Fruit fly (Drosophila melanogaster) whole organism, embryonic: ENCODE results near the gene CG15594.

Experiments
- Asciz ChIP-seq: fragments of 200-800 bp; sonication (Bioruptor generic); optimal IDR thresholded peaks from 2 replicates; lab custom pipeline; 2017; ENCODE audit warnings: missing biosample characterization, mild to moderate bottlenecking, missing genetic modification characterization, missing genetic modification reagents
- CG11504 ChIP-seq: fragments of 200-800 bp; sonication (Bioruptor generic); optimal IDR thresholded peaks from 3 replicates; lab custom pipeline; 2019; ENCODE audit warnings: missing biosample characterization, mild to moderate bottlenecking, missing genetic modification characterization, moderate library complexity
- CG14965 ChIP-seq: fragments of 200-800 bp; sonication (Bioruptor generic); optimal IDR thresholded peaks from 2 replicates; lab custom pipeline; 2016; ENCODE audit warnings: missing biosample characterization, missing genetic modification characterization, borderline replicate concordance
- CG16815 ChIP-seq: fragments of 200-800 bp; sonication (Bioruptor generic); optimal IDR thresholded peaks from 3 replicates; lab custom pipeline; 2017; ENCODE audit warnings: missing biosample characterization, mild to moderate bottlenecking, missing genetic modification characterization
- CG17568 ChIP-seq: fragments of 200-800 bp; sonication (Bioruptor generic); optimal IDR thresholded peaks from 2 replicates; lab custom pipeline; 2018; ENCODE audit warnings: missing biosample characterization, mild to moderate bottlenecking, missing genetic modification characterization, moderate library complexity
- CG17829 ChIP-seq: fragments of 200-800 bp; optimal IDR thresholded peaks from 2 replicates; lab custom pipeline; 2019; ENCODE audit warnings: missing biosample characterization, mild to moderate bottlenecking, missing genetic modification characterization, moderate library complexity
- CG18764 ChIP-seq: fragments of 200-800 bp; sonication (Bioruptor generic); optimal IDR thresholded peaks from 3 replicates; lab custom pipeline; 2016; ENCODE audit warnings: missing biosample characterization, missing genetic modification characterization
- CG2116 ChIP-seq: fragments of 200-800 bp; sonication (Bioruptor generic); optimal IDR thresholded peaks from 3 replicates; lab custom pipeline; 2018; ENCODE audit warnings: missing biosample characterization, mild to moderate bottlenecking, missing genetic modification characterization
- CG2202 ChIP-seq: fragments of 200-800 bp; sonication (Bioruptor generic); optimal IDR thresholded peaks from 2 replicates; lab custom pipeline; 2018; ENCODE audit warnings: missing biosample characterization, mild to moderate bottlenecking, missing genetic modification characterization
- CG6791 ChIP-seq: fragments of 200-800 bp; sonication (Bioruptor generic); IDR thresholded peaks from 3 replicates; pipeline ENCODE4 v1.3.6; 2022; ENCODE audit warnings: missing biosample characterization, missing genetic modification characterization; ENCODE audit not compliant: partially characterized antibody
- CG6813 ChIP-seq: fragments of 200-800 bp; sonication (Bioruptor generic); optimal IDR thresholded peaks from 2 replicates; lab custom pipeline; 2017; ENCODE audit warnings: missing biosample characterization, missing genetic modification characterization, mild to moderate bottlenecking, moderate library complexity, missing genetic modification reagents
- CG9437 ChIP-seq: fragments of 200-800 bp; sonication (Bioruptor generic); optimal IDR thresholded peaks from 2 replicates; lab custom pipeline; 2018; ENCODE audit warnings: missing biosample characterization, mild to moderate bottlenecking, missing genetic modification characterization
- CG9797 ChIP-seq: fragments of 200-800 bp; sonication (Bioruptor generic); optimal IDR thresholded peaks from 3 replicates; lab custom pipeline; 2018; ENCODE audit warnings: missing biosample characterization, mild to moderate bottlenecking, missing genetic modification characterization
- Chrac-16 ChIP-seq: fragments of 200-800 bp; sonication (Bioruptor generic); optimal IDR thresholded peaks from 3 replicates; lab custom pipeline; 2016; ENCODE audit warnings: missing biosample characterization, missing genetic modification characterization
- Dad ChIP-seq: fragments of 200-800 bp; sonication (Bioruptor generic); optimal IDR thresholded peaks from 3 replicates; lab custom pipeline; 2016; ENCODE audit warnings: missing biosample characterization, missing genetic modification characterization
- Deaf1 ChIP-seq: fragments of 200-800 bp; optimal IDR thresholded peaks from 3 replicates; lab custom pipeline; 2019; ENCODE audit warnings: missing biosample characterization, mild to moderate bottlenecking, missing genetic modification characterization, moderate library complexity
- Dfd ChIP-seq, 2 experiments: fragments of >200 bp; optimal IDR thresholded peaks; 2 replicates each; lab custom pipeline; 2017; ENCODE audit warnings: missing biosample characterization in 2 of 2, missing genetic modification characterization in 2 of 2
- Ets65A ChIP-seq: fragments of 200-800 bp; sonication (Bioruptor generic); peaks from one replicate; lab custom pipeline; 2016; ENCODE audit warnings: missing biosample characterization, missing genetic modification characterization
- Gsc ChIP-seq: fragments of 200-800 bp; sonication (Bioruptor generic); IDR thresholded peaks from 2 replicates; pipeline ENCODE4 v1.3.6; 2022; ENCODE audit warnings: missing biosample characterization, missing genetic modification characterization
- Hey ChIP-seq: fragments of 200-800 bp; sonication (Bioruptor generic); optimal IDR thresholded peaks from 3 replicates; lab custom pipeline; 2018; ENCODE audit warnings: missing biosample characterization, mild to moderate bottlenecking, missing genetic modification characterization
- Myb ChIP-seq: fragments of 200-800 bp; sonication (Bioruptor generic); optimal IDR thresholded peaks from 2 replicates; lab custom pipeline; 2016; ENCODE audit warnings: missing biosample characterization, missing genetic modification characterization
- Oaz ChIP-seq: fragments of 200-800 bp; sonication (Bioruptor generic); IDR thresholded peaks from 2 replicates; pipeline ENCODE4 v1.3.6; 2022; ENCODE audit warnings: missing biosample characterization, missing genetic modification characterization
- Sin3A ChIP-seq: fragments of >200 bp; optimal IDR thresholded peaks from 2 replicates; lab custom pipeline; 2018
- Sry-β ChIP-seq: fragments of 200-800 bp; sonication (Bioruptor generic); optimal IDR thresholded peaks from 2 replicates; lab custom pipeline; 2018; ENCODE audit warnings: missing biosample characterization, mild to moderate bottlenecking, missing genetic modification characterization, moderate library complexity
- aop ChIP-seq: fragments of 200-800 bp; sonication (Bioruptor generic); IDR thresholded peaks from 2 replicates; pipeline ENCODE4 v1.3.6; 2022; ENCODE audit warnings: missing biosample characterization, missing genetic modification characterization
- btn ChIP-seq: fragments of 200-800 bp; sonication (Bioruptor generic); optimal IDR thresholded peaks from 2 replicates; lab custom pipeline; 2016; ENCODE audit warnings: missing biosample characterization, missing genetic modification characterization
- crc ChIP-seq: fragments of 200-800 bp; sonication (Bioruptor generic); optimal IDR thresholded peaks from 2 replicates; lab custom pipeline; 2016; ENCODE audit warnings: missing biosample characterization, missing genetic modification characterization
- dpn ChIP-seq, 2 experiments: fragments of 200-800 bp; sonication (Bioruptor generic); optimal IDR thresholded peaks; 3 replicates each; lab custom pipeline; 2016; ENCODE audit warnings: missing biosample characterization in 2 of 2, missing genetic modification characterization in 2 of 2
- mam ChIP-seq: fragments of 200-800 bp; sonication (Bioruptor generic); optimal IDR thresholded peaks from 3 replicates; lab custom pipeline; 2016; ENCODE audit warnings: missing biosample characterization, missing genetic modification characterization
- nmo ChIP-seq: fragments of 200-800 bp; sonication (Bioruptor generic); optimal IDR thresholded peaks from 2 replicates; lab custom pipeline; 2018; ENCODE audit warnings: missing biosample characterization, mild to moderate bottlenecking, missing genetic modification characterization, moderate library complexity
- seq ChIP-seq: fragments of 200-800 bp; sonication (Bioruptor generic); IDR thresholded peaks from 2 replicates; pipeline ENCODE4 v1.3.6; 2022; ENCODE audit warnings: missing biosample characterization, missing genetic modification characterization
- wor ChIP-seq: fragments of 200-800 bp; sonication (Bioruptor generic); IDR thresholded peaks from 2 replicates; pipeline ENCODE4 v1.3.6; 2022; ENCODE audit warnings: missing biosample characterization, missing genetic modification characterization

Gene CG15594

DNA sequence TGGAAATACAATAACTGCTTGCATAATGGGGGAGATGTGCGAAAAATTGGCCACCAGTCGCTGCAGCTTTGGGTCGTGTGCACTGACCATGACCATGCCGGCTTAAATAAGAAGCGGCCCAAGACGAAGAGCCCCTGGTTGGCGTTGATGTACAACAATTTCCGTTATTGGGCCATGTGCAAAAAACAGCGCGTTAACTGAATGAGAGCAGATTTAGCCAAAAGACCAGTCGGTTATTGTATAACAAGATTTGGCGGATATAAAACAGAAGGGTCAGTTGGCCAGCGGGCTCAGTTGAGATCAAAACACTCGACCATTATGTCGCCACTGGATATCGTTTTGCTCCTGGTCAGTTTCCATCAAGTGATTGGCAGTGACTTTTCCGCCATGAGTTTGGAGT lies 23.9 kb upstream of the CG15594 start, which contains the start of gene Osi10a:
Gene Osi10a, plus strand, starts transcription at position 301 of the 400 bp plus-strand sequence.
- TF ChIP-seq CG6791 (GFP tag; lab: Robert Waterston, UW), result no peak
- no peak for TF ChIP-seq Asciz
- TF ChIP-seq CG17568 (GFP tag; lab: Kevin White, UChicago), result no peak
- no peak for TF ChIP-seq Myb (GFP tag; lab: Kevin White, UChicago)
- no peak for TF ChIP-seq CG2116 (GFP tag; lab: Kevin White, UChicago)
- no peak for TF ChIP-seq CG6813 (GFP tag; lab: Kevin White, UChicago)
- no peak for TF ChIP-seq CG17829 (tag; lab: Kevin White, UChicago)
- TF ChIP-seq Hey, result no peak
- no peak for TF ChIP-seq CG11504 (tag; lab: Kevin White, UChicago)
- TF ChIP-seq Dad (GFP tag; lab: Kevin White, UChicago), result no peak
- no peak for TF ChIP-seq CG18764 (GFP tag; lab: Kevin White, UChicago)
- no peak for TF ChIP-seq Sin3A (lab: Kevin White, UChicago)

DNA sequence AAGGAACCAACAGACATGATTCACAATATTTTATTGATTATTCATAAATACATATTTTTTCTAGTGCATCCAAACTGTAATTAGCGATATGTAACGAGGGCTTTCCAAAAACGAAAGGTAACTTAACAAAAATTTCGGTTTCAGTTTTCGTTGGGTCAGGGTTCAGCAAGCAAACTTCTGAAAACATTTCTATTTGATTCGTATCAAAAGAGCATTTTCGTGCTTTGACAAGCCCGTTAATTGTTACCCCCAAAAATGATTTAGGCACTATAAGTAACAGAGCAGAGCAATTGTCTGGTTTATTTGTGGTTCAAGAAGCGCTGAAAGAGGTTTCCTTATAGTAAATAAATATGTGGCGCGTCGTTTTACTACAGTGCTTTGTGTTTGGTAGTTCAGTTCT lies 21.6 kb upstream of the CG15594 start, which contains the start of gene Osi10b:
Gene Osi10b, plus strand, starts transcription at position 301 of the 400 bp plus-strand sequence.
- TF ChIP-seq Ets65A (GFP tag; lab: Kevin White, UChicago) (peak; percentile 6), CG14965 (GFP tag; lab: Kevin White, UChicago) (no peak)
- TF ChIP-seq, all 482 proteins: peak for 1

DNA sequence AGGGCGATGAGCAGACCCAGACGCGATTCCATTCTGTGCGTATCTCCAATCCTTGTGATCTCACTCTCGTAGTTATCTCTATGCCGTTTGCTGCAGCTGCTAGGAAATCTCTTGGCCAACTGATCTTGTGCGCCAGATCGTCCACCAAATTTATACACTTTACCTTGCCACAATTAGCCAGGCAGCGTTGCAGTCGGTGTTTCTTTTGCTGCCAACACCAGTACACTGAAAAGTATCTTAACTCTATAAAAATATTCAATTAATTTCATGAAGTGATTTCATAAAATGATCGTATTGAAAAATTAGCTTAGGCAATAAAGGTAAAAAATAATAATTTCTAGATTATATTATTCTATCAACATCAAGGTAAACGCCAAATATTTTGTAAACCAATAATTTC lies 18.9 kb upstream of the CG15594 start, which contains the start of gene Osi11:
Gene Osi11, minus strand, starts transcription at position 101 of the 400 bp plus-strand sequence.
- TF ChIP-seq Dfd (GFP tag; optimal IDR thresholded peaks at IDR 0.05; lab: Kevin White, UChicago) (no peak), Gsc (no peak), CG2202 (tag; lab: Kevin White, UChicago) (no peak), Oaz (GFP tag; lab: Robert Waterston, UW) (no peak), seq (GFP tag; lab: Robert Waterston, UW) (no peak), dpn (GFP tag; optimal IDR thresholded peaks at IDR 0.05; lab: Kevin White, UChicago) (no peak), mam (GFP tag; lab: Kevin White, UChicago) (no peak), CG9797 (GFP tag; lab: Kevin White, UChicago) (no peak), aop (GFP tag; lab: Robert Waterston, UW) (no peak), wor (GFP tag; lab: Robert Waterston, UW) (no peak), btn (GFP tag; lab: Kevin White, UChicago) (no peak), Chrac-16 (GFP tag; lab: Kevin White, UChicago) (no peak), CG9437 (GFP tag; lab: Kevin White, UChicago) (no peak)

DNA sequence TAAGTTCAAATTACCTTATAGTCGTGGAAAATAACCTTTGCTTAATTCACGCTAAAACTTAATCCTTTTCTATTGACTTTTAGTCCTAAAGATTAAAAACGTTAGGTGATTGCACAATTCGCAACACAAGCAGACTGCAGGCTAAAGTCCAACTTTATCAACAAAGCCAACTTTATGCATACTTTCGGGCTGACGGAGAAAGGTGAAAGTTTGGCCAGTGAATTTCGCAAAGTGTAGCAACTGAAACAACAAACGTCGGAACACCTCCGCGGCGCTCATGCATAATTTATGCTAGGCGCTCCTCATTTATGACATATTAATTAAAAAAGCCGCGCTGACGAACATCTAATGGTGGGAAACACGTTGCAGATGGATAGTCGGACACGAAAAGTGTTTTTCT lies 17.5 kb upstream of the CG15594 start:
- TF ChIP-seq Ets65A (GFP tag; lab: Kevin White, UChicago) (peak; percentile 71), nmo (GFP tag; lab: Kevin White, UChicago) (no peak)

DNA sequence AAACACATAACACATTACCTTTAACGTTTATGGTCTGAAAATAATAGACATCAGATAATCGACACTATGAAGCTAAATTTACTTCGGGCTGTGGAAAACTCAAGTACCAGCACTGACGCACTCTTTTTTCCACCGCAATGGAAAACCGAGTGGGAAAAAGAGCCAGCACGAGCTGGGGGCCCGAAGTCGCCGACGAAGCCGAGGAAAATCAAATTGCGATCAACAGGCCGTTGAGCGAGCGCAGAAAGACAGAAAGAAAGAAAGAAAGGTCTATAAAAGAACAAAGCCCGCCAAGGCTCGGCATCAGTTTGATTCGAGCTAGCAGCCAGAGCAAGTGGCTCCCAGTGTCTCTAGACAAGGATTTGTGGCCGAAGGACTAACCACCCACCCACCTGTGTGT lies 9.3 kb upstream of the CG15594 start, which contains the start of gene Osi12:
Gene Osi12, plus strand, starts transcription at position 301 of the 400 bp plus-strand sequence.
- no peak for TF ChIP-seq crc (GFP tag; lab: Kevin White, UChicago)
- TF ChIP-seq Sry-β (GFP tag; lab: Kevin White, UChicago), result peak; percentile 79
- no peak for TF ChIP-seq CG16815 (GFP tag; lab: Kevin White, UChicago)
- TF ChIP-seq Deaf1 (tag; lab: Kevin White, UChicago), result peak; percentile 54
